Fruit fly (Drosophila melanogaster) whole organism, embryonic: ENCODE results near the gene Cka.

Experiments
- Adf1 ChIP-seq: fragments of 200-800 bp; sonication (Bioruptor generic); IDR thresholded peaks from 2 replicates; pipeline ENCODE4 v1.3.6; 2022; ENCODE audit warnings: missing biosample characterization, missing genetic modification characterization
- Atf6 ChIP-seq: fragments of 200-800 bp; sonication (Bioruptor generic); IDR thresholded peaks from 2 replicates; pipeline ENCODE4 v1.3.6; 2022; ENCODE audit warnings: missing biosample characterization, missing genetic modification characterization
- Bdp1 ChIP-seq: fragments of 200-800 bp; sonication (Bioruptor generic); optimal IDR thresholded peaks from 3 replicates; lab custom pipeline; 2016; ENCODE audit warnings: missing biosample characterization, missing genetic modification characterization
- Bgb ChIP-seq: fragments of 200-800 bp; sonication (Bioruptor generic); IDR thresholded peaks from 2 replicates; pipeline ENCODE4 v1.3.6; 2022; ENCODE audit warnings: missing biosample characterization, missing genetic modification characterization; ENCODE audit not compliant: partially characterized antibody
- C15 ChIP-seq: fragments of 200-800 bp; sonication (Bioruptor generic); IDR thresholded peaks from 3 replicates; pipeline ENCODE4 v1.3.6; 2022; ENCODE audit warnings: missing biosample characterization, missing genetic modification characterization
- CG12155 ChIP-seq: fragments of 200-800 bp; sonication (Bioruptor generic); optimal IDR thresholded peaks from 3 replicates; lab custom pipeline; 2016; ENCODE audit warnings: missing biosample characterization, missing genetic modification characterization
- CG12391 ChIP-seq: fragments of 200-800 bp; sonication (Bioruptor generic); optimal IDR thresholded peaks from 3 replicates; lab custom pipeline; 2018; ENCODE audit warnings: missing biosample characterization, mild to moderate bottlenecking, missing genetic modification characterization, moderate library complexity
- CG15011 ChIP-seq: fragments of 200-800 bp; sonication (Bioruptor generic); optimal IDR thresholded peaks from 3 replicates; lab custom pipeline; 2018; ENCODE audit warnings: missing biosample characterization, mild to moderate bottlenecking, missing genetic modification characterization
- CG15269 ChIP-seq: fragments of 200-800 bp; sonication (Bioruptor generic); optimal IDR thresholded peaks from 2 replicates; lab custom pipeline; 2018; ENCODE audit warnings: missing biosample characterization, mild to moderate bottlenecking, missing genetic modification characterization, moderate library complexity
- CG16813 ChIP-seq: fragments of 200-800 bp; sonication (Bioruptor generic); IDR thresholded peaks from 3 replicates; pipeline ENCODE4 v1.3.6; 2022; ENCODE audit warnings: missing biosample characterization, missing genetic modification characterization; ENCODE audit not compliant: partially characterized antibody
- CG18262 ChIP-seq: fragments of 200-800 bp; optimal IDR thresholded peaks from 3 replicates; lab custom pipeline; 2019; ENCODE audit warnings: missing biosample characterization, mild to moderate bottlenecking, missing genetic modification characterization, moderate library complexity
- CG2116 ChIP-seq: fragments of 200-800 bp; sonication (Bioruptor generic); optimal IDR thresholded peaks from 3 replicates; lab custom pipeline; 2018; ENCODE audit warnings: missing biosample characterization, mild to moderate bottlenecking, missing genetic modification characterization
- CG2875 ChIP-seq: fragments of 200-800 bp; sonication (Bioruptor generic); optimal IDR thresholded peaks from 2 replicates; lab custom pipeline; 2017; ENCODE audit warnings: missing biosample characterization, mild to moderate bottlenecking, missing genetic modification characterization, missing genetic modification reagents
- CG34224 ChIP-seq: fragments of 200-800 bp; sonication (Bioruptor generic); IDR thresholded peaks from 3 replicates; pipeline ENCODE4 v1.3.6; 2022; ENCODE audit warnings: missing biosample characterization, missing genetic modification characterization; ENCODE audit not compliant: partially characterized antibody
- CG8388 ChIP-seq: fragments of 200-800 bp; sonication (Bioruptor generic); optimal IDR thresholded peaks from 2 replicates; lab custom pipeline; 2019; ENCODE audit warnings: missing biosample characterization, mild to moderate bottlenecking, missing genetic modification characterization, moderate library complexity
- CG8765 ChIP-seq: fragments of 200-800 bp; sonication (Bioruptor generic); IDR thresholded peaks from 2 replicates; pipeline ENCODE4 v1.3.6; 2022; ENCODE audit warnings: missing biosample characterization, missing genetic modification characterization
- CG9797 ChIP-seq: fragments of 200-800 bp; sonication (Bioruptor generic); optimal IDR thresholded peaks from 3 replicates; lab custom pipeline; 2018; ENCODE audit warnings: missing biosample characterization, mild to moderate bottlenecking, missing genetic modification characterization
- CkIIα-i1 ChIP-seq: fragments of 200-800 bp; sonication (Bioruptor generic); IDR thresholded peaks from 2 replicates; pipeline ENCODE4 v1.3.6; 2022; ENCODE audit warnings: missing biosample characterization, missing genetic modification characterization
- Dbx ChIP-seq: fragments of 200-800 bp; sonication (Bioruptor generic); IDR thresholded peaks from 3 replicates; pipeline ENCODE4 v1.3.6; 2022; ENCODE audit warnings: missing biosample characterization, missing genetic modification characterization
- Dfd ChIP-seq, 2 experiments: fragments of >200 bp; optimal IDR thresholded peaks; 2 replicates each; lab custom pipeline; 2017; ENCODE audit warnings: missing biosample characterization in 2 of 2, missing genetic modification characterization in 2 of 2
- Doc3 ChIP-seq: fragments of 200-800 bp; sonication (Bioruptor generic); IDR thresholded peaks from 3 replicates; pipeline ENCODE4 v1.3.6; 2022; ENCODE audit warnings: missing biosample characterization, missing genetic modification characterization; ENCODE audit not compliant: partially characterized antibody
- Dp ChIP-seq: fragments of 200-800 bp; sonication (Bioruptor generic); optimal IDR thresholded peaks from 2 replicates; lab custom pipeline; 2018; ENCODE audit warnings: missing biosample characterization, mild to moderate bottlenecking, missing genetic modification characterization, moderate library complexity
- Dref ChIP-seq: fragments of 200-800 bp; sonication (Bioruptor generic); IDR thresholded peaks from 2 replicates; pipeline ENCODE4 v1.3.6; 2022; ENCODE audit warnings: missing biosample characterization, missing genetic modification characterization
- Fer2 ChIP-seq: fragments of 200-800 bp; sonication (Bioruptor generic); optimal IDR thresholded peaks from 2 replicates; lab custom pipeline; 2018; ENCODE audit warnings: missing biosample characterization, mild to moderate bottlenecking, missing genetic modification characterization, moderate library complexity
- HLH4C ChIP-seq: fragments of 200-800 bp; sonication (Bioruptor generic); IDR thresholded peaks from 3 replicates; pipeline ENCODE4 v1.3.6; 2022; ENCODE audit warnings: missing biosample characterization, missing genetic modification characterization; ENCODE audit not compliant: partially characterized antibody
- HmgZ ChIP-seq: fragments of 200-800 bp; sonication (Bioruptor generic); optimal IDR thresholded peaks from 2 replicates; lab custom pipeline; 2018; ENCODE audit warnings: missing biosample characterization, mild to moderate bottlenecking, missing genetic modification characterization
- Hr51 ChIP-seq, 2 experiments: fragments of 200-800 bp; sonication (Bioruptor generic); optimal IDR thresholded peaks; 2 replicates in 1 of 2; 3 replicates in 1 of 2; lab custom pipeline; 2016 to 2018; ENCODE audit warnings: missing biosample characterization in 2 of 2, missing genetic modification characterization in 2 of 2, mild to moderate bottlenecking in 1 of 2, moderate library complexity in 1 of 2
- MBD-R2 ChIP-seq: fragments of 200-800 bp; sonication (Bioruptor generic); IDR thresholded peaks from 2 replicates; pipeline ENCODE4 v1.3.6; 2022; ENCODE audit warnings: missing biosample characterization, missing genetic modification characterization
- MTF-1 ChIP-seq: fragments of 200-800 bp; sonication (Bioruptor generic); optimal IDR thresholded peaks from 2 replicates; lab custom pipeline; 2018; ENCODE audit warnings: missing biosample characterization, mild to moderate bottlenecking, missing genetic modification characterization, borderline replicate concordance
- NK7.1 ChIP-seq: fragments of 200-800 bp; sonication (Bioruptor generic); optimal IDR thresholded peaks from 3 replicates; lab custom pipeline; 2016; ENCODE audit warnings: missing biosample characterization, missing genetic modification characterization
- Opbp ChIP-seq: fragments of 200-800 bp; sonication (Bioruptor generic); IDR thresholded peaks from 3 replicates; pipeline ENCODE4 v1.3.6; 2022; ENCODE audit warnings: missing biosample characterization, missing genetic modification characterization; ENCODE audit not compliant: partially characterized antibody
- Scr ChIP-seq: fragments of 200-800 bp; sonication (Bioruptor generic); IDR thresholded peaks from 2 replicates; pipeline ENCODE4 v1.3.6; 2022; ENCODE audit warnings: missing biosample characterization, missing genetic modification characterization; ENCODE audit not compliant: partially characterized antibody
- Spps ChIP-seq: fragments of 200-800 bp; sonication (Bioruptor generic); optimal IDR thresholded peaks from 2 replicates; lab custom pipeline; 2018; ENCODE audit warnings: missing biosample characterization, mild to moderate bottlenecking, missing genetic modification characterization
- amos ChIP-seq: fragments of 200-800 bp; sonication (Bioruptor generic); IDR thresholded peaks from 2 replicates; pipeline ENCODE4 v1.3.6; 2022; ENCODE audit warnings: missing biosample characterization, missing genetic modification characterization; ENCODE audit not compliant: partially characterized antibody
- ash1 ChIP-seq: fragments of 200-800 bp; sonication (Bioruptor generic); optimal IDR thresholded peaks from 2 replicates; lab custom pipeline; 2018; ENCODE audit warnings: missing biosample characterization, mild to moderate bottlenecking, missing genetic modification characterization
- bowl ChIP-seq: fragments of 200-800 bp; sonication (Bioruptor generic); IDR thresholded peaks from 2 replicates; pipeline ENCODE4 v1.3.6; 2022; ENCODE audit warnings: missing biosample characterization, missing genetic modification characterization
- cad ChIP-seq: fragments of >200 bp; optimal IDR thresholded peaks from 2 replicates; lab custom pipeline; 2017; ENCODE audit warnings: missing biosample characterization, missing genetic modification characterization
- crp ChIP-seq, 2 experiments: fragments of 200-800 bp; sonication (Bioruptor generic); optimal IDR thresholded peaks; 2 replicates in 1 of 2; 3 replicates in 1 of 2; lab custom pipeline; 2017; ENCODE audit warnings: missing biosample characterization in 2 of 2, missing genetic modification characterization in 2 of 2, mild to moderate bottlenecking in 1 of 2, moderate library complexity in 1 of 2
- dm ChIP-seq: fragments of 200-800 bp; sonication (Bioruptor generic); optimal IDR thresholded peaks from 3 replicates; lab custom pipeline; 2016; ENCODE audit warnings: missing biosample characterization, missing genetic modification characterization
- hb ChIP-seq: fragments of 200-800 bp; sonication (Bioruptor generic); IDR thresholded peaks from 3 replicates; pipeline ENCODE4 v1.3.6; 2022; ENCODE audit warnings: missing biosample characterization, missing genetic modification characterization; ENCODE audit not compliant: partially characterized antibody
- hbn ChIP-seq: fragments of 200-800 bp; sonication (Bioruptor generic); IDR thresholded peaks from 2 replicates; pipeline ENCODE4 v1.3.6; 2022; ENCODE audit warnings: missing biosample characterization, missing genetic modification characterization; ENCODE audit not compliant: partially characterized antibody
- lbe ChIP-seq: fragments of 200-800 bp; sonication (Bioruptor generic); optimal IDR thresholded peaks from 2 replicates; lab custom pipeline; 2016; ENCODE audit warnings: missing biosample characterization, mild to moderate bottlenecking, missing genetic modification characterization
- pzg ChIP-seq: fragments of 200-800 bp; sonication (Bioruptor generic); optimal IDR thresholded peaks from 3 replicates; lab custom pipeline; 2018; ENCODE audit warnings: missing biosample characterization, mild to moderate bottlenecking, missing genetic modification characterization, moderate library complexity
- salm ChIP-seq: fragments of 200-800 bp; sonication (Bioruptor generic); optimal IDR thresholded peaks from 2 replicates; lab custom pipeline; 2018; ENCODE audit warnings: missing biosample characterization, mild to moderate bottlenecking, missing genetic modification characterization
- sima ChIP-seq: fragments of 200-800 bp; sonication (Bioruptor generic); optimal IDR thresholded peaks from 2 replicates; lab custom pipeline; 2016; ENCODE audit warnings: missing biosample characterization, missing genetic modification characterization
- stwl ChIP-seq: fragments of 200-800 bp; sonication (Bioruptor generic); optimal IDR thresholded peaks from 3 replicates; lab custom pipeline; 2018; ENCODE audit warnings: missing biosample characterization, mild to moderate bottlenecking, missing genetic modification characterization, moderate library complexity
- usp ChIP-seq: fragments of >200 bp; optimal IDR thresholded peaks from 2 replicates; lab custom pipeline; 2017; ENCODE audit warnings: missing biosample characterization, missing genetic modification characterization
- zf30C ChIP-seq: fragments of 200-800 bp; sonication (Bioruptor generic); optimal IDR thresholded peaks from 3 replicates; lab custom pipeline; 2018; ENCODE audit warnings: missing biosample characterization, mild to moderate bottlenecking, missing genetic modification characterization
- zfh2 ChIP-seq: fragments of 200-800 bp; sonication (Bioruptor generic); optimal IDR thresholded peaks from 2 replicates; lab custom pipeline; 2016; ENCODE audit warnings: missing biosample characterization, missing genetic modification characterization

Gene Cka

DNA sequence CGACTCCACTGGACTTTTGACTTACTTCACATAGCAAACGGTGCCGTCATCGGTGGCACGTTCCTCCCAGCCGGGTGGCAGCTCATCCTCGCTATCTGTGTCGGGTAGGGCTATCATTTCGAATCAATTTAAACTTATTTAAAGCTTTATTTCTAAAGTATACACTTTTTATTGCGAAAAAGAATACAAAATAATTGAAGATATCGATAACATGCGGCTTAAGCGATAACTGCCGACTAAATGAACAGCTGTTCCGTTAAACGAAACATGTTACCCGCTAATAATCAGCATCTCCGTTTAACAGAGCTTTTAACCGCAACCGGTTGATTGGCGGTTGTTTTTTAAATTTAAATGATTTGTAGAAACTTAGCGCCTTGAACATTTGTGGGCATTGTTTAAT is 26.4 kb upstream of the Cka start, which contains the start of gene Wwox (continued):
- TF ChIP-seq cad (GFP tag; lab: Kevin White, UChicago) (no peak), MBD-R2 (GFP tag; lab: Robert Waterston, UW) (peak; percentile 20; the same call in 1 of the 2 replicates), hbn (GFP tag; lab: Robert Waterston, UW) (peak; percentile 62), CG2875 (no peak), HmgZ (tag; lab: Kevin White, UChicago) (no peak), CG12391 (tag; lab: Kevin White, UChicago) (no peak), zf30C (GFP tag; lab: Kevin White, UChicago) (no peak), lbe (GFP tag; lab: Kevin White, UChicago) (peak; percentile 41), C15 (GFP tag; lab: Robert Waterston, UW) (no peak), CG8388 (GFP tag; lab: Kevin White, UChicago) (no peak), Bgb (GFP tag; lab: Robert Waterston, UW) (peak; percentile 54; the same call in 1 of the 2 replicates), Dref (GFP tag; lab: Robert Waterston, UW) (peak; percentile 54), zfh2 (GFP tag; lab: Kevin White, UChicago) (no peak), usp (no peak), amos (GFP tag; lab: Robert Waterston, UW) (peak; percentile 50; the same call in 1 of the 2 replicates), Doc3 (peak; percentile 56; the same call in 2 of the 3 replicates), Fer2 (no peak), Scr (GFP tag; lab: Robert Waterston, UW) (peak; percentile 63), Adf1 (GFP tag; lab: Robert Waterston, UW) (no peak), MTF-1 (GFP tag; lab: Kevin White, UChicago) (no peak), pzg (peak; percentile 30), hb (no peak), Spps (tag; lab: Kevin White, UChicago) (no peak), CG2116 (GFP tag; lab: Kevin White, UChicago) (no peak), Bdp1 (GFP tag; lab: Kevin White, UChicago) (no peak), CG18262 (tag; lab: Kevin White, UChicago) (no peak), NK7.1 (GFP tag; lab: Kevin White, UChicago) (no peak), Dfd (GFP tag; optimal IDR thresholded peaks at IDR 0.05; lab: Kevin White, UChicago) (no peak), CG15011 (GFP tag; lab: Kevin White, UChicago) (no peak), bowl (GFP tag; lab: Robert Waterston, UW) (no peak), stwl (tag; lab: Kevin White, UChicago) (peak; percentile 22), dm (GFP tag; lab: Kevin White, UChicago) (no peak), sima (GFP tag; lab: Kevin White, UChicago) (no peak), Dp (GFP tag; lab: Kevin White, UChicago) (peak; percentile 77), crp (GFP tag; optimal IDR thresholded peaks at IDR 0.05; lab: Kevin White, UChicago) (peak in 1 of 2 experiments; percentile 81), HLH4C (GFP tag; lab: Robert Waterston, UW) (peak; percentile 69), CG9797 (GFP tag; lab: Kevin White, UChicago) (no peak), CG8765 (no peak), CG12155 (GFP tag; lab: Kevin White, UChicago) (no peak), ash1 (GFP tag; lab: Kevin White, UChicago) (no peak), CkIIα-i1 (GFP tag; lab: Robert Waterston, UW) (no peak), Dbx (GFP tag; lab: Robert Waterston, UW) (no peak), CG15269 (peak; percentile 32), Hr51 (GFP tag; optimal IDR thresholded peaks at IDR 0.05; lab: Kevin White, UChicago) (no peak), Opbp (GFP tag; lab: Robert Waterston, UW) (peak; percentile 35; the same call in 2 of the 3 replicates), Atf6 (GFP tag; lab: Robert Waterston, UW) (no peak), salm (no peak), CG16813 (GFP tag; lab: Robert Waterston, UW) (peak; percentile 25; the same call in 1 of the 3 replicates), CG34224 (GFP tag; lab: Robert Waterston, UW) (peak; percentile 83)
